Fruit fly (Drosophila melanogaster): ENCODE measurements around the gene Gmd.

- TF ChIP-seq dpn (GFP tag; optimal IDR thresholded peaks at IDR 0.05) (no peak), HLH4C (GFP tag; IDR thresholded peaks at IDR 0.05; ENCODE audit: partially characterized antibody) (no peak), sens (GFP tag) (no peak), chif (GFP tag; optimal IDR thresholded peaks at IDR 0.05) (no peak), CG2129 (GFP tag; IDR thresholded peaks at IDR 0.05; ENCODE audit: partially characterized antibody) (no peak), CG7786 (GFP tag; optimal IDR thresholded peaks at IDR 0.05) (no peak), Drgx (GFP tag; IDR thresholded peaks at IDR 0.05) (no peak), BEAF-32 (GFP tag; optimal IDR thresholded peaks at IDR 0.05) (no peak), her (GFP tag; optimal IDR thresholded peaks at IDR 0.05) (no peak), Chrac-16 (GFP tag; optimal IDR thresholded peaks at IDR 0.05) (no peak)
These were observed 39.8 kb downstream of the Gmd start, which contains the start of gene Sgs1 for dm6 chr2L:4937060-4937459.

Data from whole organism, embryonic.